Fruit fly (Drosophila melanogaster) whole organism, embryonic: ENCODE results near the gene mio.

Source experiments
- Ada2b ChIP-seq: fragments of 200-800 bp; sonication (Bioruptor generic); IDR thresholded peaks from 2 replicates; pipeline ENCODE4 v1.3.6; 2022; ENCODE audit warnings: missing biosample characterization, missing genetic modification characterization
- Antp ChIP-seq: fragments of 200-800 bp; sonication (Bioruptor generic); optimal IDR thresholded peaks from 3 replicates; lab custom pipeline; 2016; ENCODE audit warnings: missing biosample characterization, missing genetic modification characterization
- CG10209 ChIP-seq: fragments of 200-800 bp; sonication (Bioruptor generic); optimal IDR thresholded peaks from 3 replicates; lab custom pipeline; 2017; ENCODE audit warnings: missing biosample characterization, mild to moderate bottlenecking, missing genetic modification characterization, missing genetic modification reagents
- CG11093 ChIP-seq: fragments of 200-800 bp; sonication (Bioruptor generic); IDR thresholded peaks from 3 replicates; pipeline ENCODE4 v1.3.6; 2022; ENCODE audit warnings: missing biosample characterization, missing genetic modification characterization
- CG11504 ChIP-seq: fragments of 200-800 bp; sonication (Bioruptor generic); optimal IDR thresholded peaks from 3 replicates; lab custom pipeline; 2019; ENCODE audit warnings: missing biosample characterization, mild to moderate bottlenecking, missing genetic modification characterization, moderate library complexity
- CG12391 ChIP-seq: fragments of 200-800 bp; sonication (Bioruptor generic); optimal IDR thresholded peaks from 3 replicates; lab custom pipeline; 2018; ENCODE audit warnings: missing biosample characterization, mild to moderate bottlenecking, missing genetic modification characterization, moderate library complexity
- CG13894 ChIP-seq: fragments of 200-800 bp; sonication (Bioruptor generic); optimal IDR thresholded peaks from 3 replicates; lab custom pipeline; 2018; ENCODE audit warnings: missing biosample characterization, mild to moderate bottlenecking, missing genetic modification characterization, moderate library complexity
- CG14710 ChIP-seq: fragments of 200-800 bp; sonication (Bioruptor generic); optimal IDR thresholded peaks from 3 replicates; lab custom pipeline; 2019; ENCODE audit warnings: missing biosample characterization, mild to moderate bottlenecking, missing genetic modification characterization, moderate library complexity
- CG15073 ChIP-seq: fragments of 200-800 bp; sonication (Bioruptor generic); optimal IDR thresholded peaks from 2 replicates; lab custom pipeline; 2016; ENCODE audit warnings: missing biosample characterization, missing genetic modification characterization
- CG16815 ChIP-seq: fragments of 200-800 bp; sonication (Bioruptor generic); optimal IDR thresholded peaks from 3 replicates; lab custom pipeline; 2017; ENCODE audit warnings: missing biosample characterization, mild to moderate bottlenecking, missing genetic modification characterization
- CG17361 ChIP-seq: fragments of 200-800 bp; sonication (Bioruptor generic); IDR thresholded peaks from 3 replicates; pipeline ENCODE4 v1.3.6; 2022; ENCODE audit warnings: missing biosample characterization, missing genetic modification characterization
- CG18599 ChIP-seq: fragments of 200-800 bp; sonication (Bioruptor generic); optimal IDR thresholded peaks from 3 replicates; lab custom pipeline; 2017; ENCODE audit warnings: missing biosample characterization, missing genetic modification characterization, mild to moderate bottlenecking, moderate library complexity, missing genetic modification reagents
- CG4820 ChIP-seq: fragments of 200-800 bp; sonication (Bioruptor generic); optimal IDR thresholded peaks from 3 replicates; lab custom pipeline; 2016; ENCODE audit warnings: missing biosample characterization, missing genetic modification characterization
- CG6813 ChIP-seq: fragments of 200-800 bp; sonication (Bioruptor generic); optimal IDR thresholded peaks from 2 replicates; lab custom pipeline; 2017; ENCODE audit warnings: missing biosample characterization, missing genetic modification characterization, mild to moderate bottlenecking, moderate library complexity, missing genetic modification reagents
- CG7357 ChIP-seq: fragments of 200-800 bp; sonication (Bioruptor generic); IDR thresholded peaks from 3 replicates; pipeline ENCODE4 v1.3.6; 2022; ENCODE audit warnings: missing biosample characterization, missing genetic modification characterization
- CG7839 ChIP-seq: fragments of 200-800 bp; sonication (Bioruptor generic); optimal IDR thresholded peaks from 3 replicates; lab custom pipeline; 2018; ENCODE audit warnings: missing biosample characterization, mild to moderate bottlenecking, missing genetic modification characterization, moderate library complexity
- Dll ChIP-seq: fragments of 200-800 bp; sonication (Bioruptor generic); IDR thresholded peaks from 4 replicates; pipeline ENCODE4 v1.3.6; 2022; ENCODE audit warnings: missing biosample characterization, missing genetic modification characterization; ENCODE audit not compliant: partially characterized antibody
- E2f1 ChIP-seq: fragments of 200-800 bp; sonication (Bioruptor generic); IDR thresholded peaks from 2 replicates; pipeline ENCODE4 v1.3.6; 2022; ENCODE audit warnings: missing biosample characterization, missing genetic modification characterization
- Gug ChIP-seq: fragments of 200-800 bp; sonication (Bioruptor generic); IDR thresholded peaks from 4 replicates; pipeline ENCODE4 v1.3.6; 2022; ENCODE audit warnings: missing biosample characterization, missing genetic modification characterization
- HHEX ChIP-seq: fragments of 200-800 bp; sonication (Bioruptor generic); optimal IDR thresholded peaks from 3 replicates; lab custom pipeline; 2017; ENCODE audit warnings: missing biosample characterization, mild to moderate bottlenecking, missing genetic modification characterization, missing genetic modification reagents
- HLH54F ChIP-seq: fragments of 200-800 bp; sonication (Bioruptor generic); optimal IDR thresholded peaks from 3 replicates; lab custom pipeline; 2016; ENCODE audit warnings: missing biosample characterization, missing genetic modification characterization
- Hand ChIP-seq: fragments of 200-800 bp; sonication (Bioruptor generic); optimal IDR thresholded peaks from 2 replicates; lab custom pipeline; 2017; ENCODE audit warnings: mild to moderate bottlenecking, missing biosample characterization, missing genetic modification reagents, missing genetic modification characterization
- MESR4 ChIP-seq: fragments of 200-800 bp; sonication (Bioruptor generic); optimal IDR thresholded peaks from 2 replicates; lab custom pipeline; 2018; ENCODE audit warnings: missing biosample characterization, mild to moderate bottlenecking, missing genetic modification characterization, moderate library complexity
- NFAT ChIP-seq: fragments of 200-800 bp; sonication (Bioruptor generic); IDR thresholded peaks from 2 replicates; pipeline ENCODE4 v1.3.6; 2022; ENCODE audit warnings: missing biosample characterization, missing genetic modification characterization
- Sox100B ChIP-seq: fragments of 200-800 bp; sonication (Bioruptor generic); optimal IDR thresholded peaks from 3 replicates; lab custom pipeline; 2018; ENCODE audit warnings: missing biosample characterization, mild to moderate bottlenecking, missing genetic modification characterization
- TFAM ChIP-seq: fragments of 200-800 bp; sonication (Bioruptor generic); optimal IDR thresholded peaks from 2 replicates; lab custom pipeline; 2017; ENCODE audit warnings: missing biosample characterization, missing genetic modification characterization, inconsistent platforms
- Xrp1 ChIP-seq: fragments of 200-800 bp; sonication (Bioruptor generic); IDR thresholded peaks from 2 replicates; pipeline ENCODE4 v1.3.6; 2022; ENCODE audit warnings: missing biosample characterization, missing genetic modification characterization
- bigmax ChIP-seq: fragments of 200-800 bp; sonication (Bioruptor generic); optimal IDR thresholded peaks from 2 replicates; lab custom pipeline; 2018; ENCODE audit warnings: missing biosample characterization, mild to moderate bottlenecking, missing genetic modification characterization
- br ChIP-seq: fragments of >200 bp; optimal IDR thresholded peaks from 2 replicates; lab custom pipeline; 2017
- caup ChIP-seq: fragments of 200-800 bp; sonication (Bioruptor generic); optimal IDR thresholded peaks from 3 replicates; lab custom pipeline; 2017; ENCODE audit warnings: missing biosample characterization, mild to moderate bottlenecking, missing genetic modification characterization, moderate library complexity; ENCODE audit not compliant: severe bottlenecking
- dan ChIP-seq: fragments of 200-800 bp; sonication (Bioruptor generic); IDR thresholded peaks from 2 replicates; pipeline ENCODE4 v1.3.6; 2022; ENCODE audit warnings: missing biosample characterization, missing genetic modification characterization
- disco-r ChIP-seq: fragments of 200-800 bp; sonication (Bioruptor generic); optimal IDR thresholded peaks from 2 replicates; lab custom pipeline; 2016; ENCODE audit warnings: missing biosample characterization, missing genetic modification characterization
- en ChIP-seq: fragments of 200-800 bp; sonication (Bioruptor generic); optimal IDR thresholded peaks from 2 replicates; lab custom pipeline; 2016; ENCODE audit warnings: missing biosample characterization, missing genetic modification characterization
- esg ChIP-seq: fragments of 200-800 bp; sonication (Bioruptor generic); conservative IDR thresholded peaks from 2 replicates; pipeline ENCODE4 v1.3.6; 2022; ENCODE audit warnings: missing biosample characterization, missing genetic modification characterization
- ftz-f1 ChIP-seq: fragments of 200-800 bp; sonication (Bioruptor generic); optimal IDR thresholded peaks from 2 replicates; lab custom pipeline; 2016; ENCODE audit warnings: missing biosample characterization, missing genetic modification characterization
- gcm ChIP-seq: fragments of 200-800 bp; sonication (Bioruptor generic); optimal IDR thresholded peaks from 2 replicates; lab custom pipeline; 2019; ENCODE audit warnings: missing biosample characterization, mild to moderate bottlenecking, missing genetic modification characterization, moderate library complexity
- gsb-n ChIP-seq: fragments of 200-800 bp; sonication (Bioruptor generic); optimal IDR thresholded peaks from 3 replicates; lab custom pipeline; 2018; ENCODE audit warnings: missing biosample characterization, mild to moderate bottlenecking, missing genetic modification characterization
- gt ChIP-seq: fragments of 200-800 bp; sonication (Bioruptor generic); IDR thresholded peaks from 2 replicates; pipeline ENCODE4 v1.3.6; 2022; ENCODE audit warnings: missing biosample characterization, missing genetic modification characterization
- jing ChIP-seq: fragments of 200-800 bp; sonication (Bioruptor generic); optimal IDR thresholded peaks from 2 replicates; lab custom pipeline; 2018; ENCODE audit warnings: missing biosample characterization, mild to moderate bottlenecking, missing genetic modification characterization
- nerfin-1 ChIP-seq: fragments of 200-800 bp; sonication (Bioruptor generic); optimal IDR thresholded peaks from 3 replicates; lab custom pipeline; 2019; ENCODE audit warnings: missing biosample characterization, mild to moderate bottlenecking, missing genetic modification characterization, moderate library complexity
- peb ChIP-seq: fragments of 200-800 bp; sonication (Bioruptor generic); IDR thresholded peaks from 2 replicates; pipeline ENCODE4 v1.3.6; 2022; ENCODE audit warnings: missing biosample characterization, missing genetic modification characterization
- pnt ChIP-seq: fragments of 200-800 bp; sonication (Bioruptor generic); optimal IDR thresholded peaks from 3 replicates; lab custom pipeline; 2016; ENCODE audit warnings: missing biosample characterization, missing genetic modification characterization
- sens ChIP-seq: fragments of 200-800 bp; sonication (Bioruptor generic); peaks from one replicate; lab custom pipeline; 2016; ENCODE audit warnings: missing biosample characterization, missing genetic modification characterization
- slbo ChIP-seq: fragments of 200-800 bp; sonication (Bioruptor generic); IDR thresholded peaks from 2 replicates; pipeline ENCODE4 v1.3.6; 2022; ENCODE audit warnings: missing biosample characterization, missing genetic modification characterization
- vnd ChIP-seq: fragments of 200-800 bp; sonication (Bioruptor generic); IDR thresholded peaks from 3 replicates; pipeline ENCODE4 v1.3.6; 2022; ENCODE audit warnings: missing biosample characterization, missing genetic modification characterization; ENCODE audit not compliant: partially characterized antibody

The mio gene

dm6 chr2L:2182735-2183340 lies 34.3 kb upstream of the mio start (continued):
- TF ChIP-seq E2f1 (GFP tag; lab: Robert Waterston, UW) (peak; percentile 28; the same call in 1 of the 2 replicates), caup (no peak), nerfin-1 (tag; lab: Kevin White, UChicago) (peak; percentile 36), Dll (GFP tag; lab: Robert Waterston, UW) (no peak), Xrp1 (peak; percentile 93), en (peak; percentile 9), jing (peak; percentile 36), disco-r (no peak), slbo (GFP tag; lab: Robert Waterston, UW) (no peak), HLH54F (GFP tag; lab: Kevin White, UChicago) (peak; percentile 29), vnd (GFP tag; lab: Robert Waterston, UW) (no peak), Hand (no peak), CG7357 (GFP tag; lab: Robert Waterston, UW) (peak; percentile 42; the same call in 1 of the 3 replicates), CG6813 (GFP tag; lab: Kevin White, UChicago) (peak; percentile 58), CG17361 (GFP tag; lab: Robert Waterston, UW) (peak; percentile 66; the same call in 2 of the 3 replicates), dan (peak; percentile 89), Gug (GFP tag; lab: Robert Waterston, UW) (peak; percentile 63; the same call in 2 of the 4 replicates), br (lab: Kevin White, UChicago) (no peak), CG7839 (tag; lab: Kevin White, UChicago) (peak; percentile 67), TFAM (GFP tag; lab: Kevin White, UChicago) (peak; percentile 23), CG14710 (peak; percentile 84), Sox100B (GFP tag; lab: Kevin White, UChicago) (no peak), HHEX (GFP tag; lab: Kevin White, UChicago) (no peak), CG12391 (tag; lab: Kevin White, UChicago) (peak; percentile 77), bigmax (GFP tag; lab: Kevin White, UChicago) (no peak), ftz-f1 (GFP tag; lab: Kevin White, UChicago) (no peak), CG13894 (no peak), gt (GFP tag; lab: Robert Waterston, UW) (peak; percentile 68; the same call in 1 of the 2 replicates), CG18599 (GFP tag; lab: Kevin White, UChicago) (peak; percentile 5), CG16815 (GFP tag; lab: Kevin White, UChicago) (peak; percentile 92), CG11093 (peak; percentile 50; the same call in 2 of the 3 replicates), pnt (peak; percentile 72), CG10209 (peak; percentile 54), Antp (peak; percentile 66), CG4820 (GFP tag; lab: Kevin White, UChicago) (peak; percentile 64), sens (peak; percentile 97), CG15073 (GFP tag; lab: Kevin White, UChicago) (no peak), CG11504 (tag; lab: Kevin White, UChicago) (peak; percentile 30), esg (GFP tag; lab: Robert Waterston, UW) (no peak; the same call in 1 of the 2 replicates), peb (0 out of 2 replicates have a peak, but pooled peaks have one; percentile 25), gcm (GFP tag; lab: Kevin White, UChicago) (peak; percentile 75), NFAT (GFP tag; lab: Robert Waterston, UW) (no peak), MESR4 (GFP tag; lab: Kevin White, UChicago) (no peak), gsb-n (tag; lab: Kevin White, UChicago) (peak; percentile 78), Ada2b (GFP tag; lab: Robert Waterston, UW) (peak; percentile 18; the same call in 1 of the 2 replicates)
